Worm (Caenorhabditis elegans) whole organism, midembryonic: ENCODE data around the gene cyh-1.

ENCODE experiments used
- T22C8.4 ChIP-seq: fragments of 200-800 bp; sonication (Bioruptor generic); IDR thresholded peaks from 2 replicates; pipeline ENCODE4 v1.3.6; 2022; ENCODE audit warnings: missing genetic modification characterization, missing compliant biosample characterization
- cog-1 ChIP-seq: sonication (generic microtip); optimal IDR thresholded peaks from 2 replicates; lab custom pipeline; 2016; ENCODE audit warnings: missing genetic modification characterization, missing compliant biosample characterization
- flt-1 ChIP-seq: fragments of 200-800 bp; sonication (Bioruptor generic); IDR thresholded peaks from 2 replicates; pipeline ENCODE4 v1.3.6; 2022; ENCODE audit warnings: missing genetic modification characterization, missing compliant biosample characterization
- klf-2 ChIP-seq: fragments of 200-800 bp; sonication (Bioruptor generic); conservative IDR thresholded peaks from 2 replicates; pipeline ENCODE4 v1.3.6; 2022; ENCODE audit warnings: missing genetic modification reagents, missing genetic modification characterization, missing compliant biosample characterization
- ref-1 ChIP-seq: fragments of 200-800 bp; sonication (Bioruptor generic); conservative IDR thresholded peaks from 2 replicates; pipeline ENCODE4 v1.3.6; 2022; ENCODE audit warnings: missing genetic modification reagents, missing genetic modification characterization, missing compliant biosample characterization
- tab-1 ChIP-seq: fragments of 200-800 bp; sonication (Bioruptor generic); IDR thresholded peaks from 2 replicates; pipeline ENCODE4 v1.3.6; 2022; ENCODE audit warnings: missing genetic modification characterization, missing compliant biosample characterization
- ztf-23 ChIP-seq: fragments of 200-800 bp; sonication (Bioruptor generic); IDR thresholded peaks from 2 replicates; pipeline ENCODE4 v1.3.6; 2022; ENCODE audit warnings: missing genetic modification reagents, missing genetic modification characterization, missing compliant biosample characterization
- ztf-29 ChIP-seq: fragments of 200-800 bp; sonication (Bioruptor generic); IDR thresholded peaks from 2 replicates; pipeline ENCODE4 v1.3.6; 2022; ENCODE audit warnings: missing genetic modification reagents, missing genetic modification characterization, missing compliant biosample characterization

- no peak for TF ChIP-seq ref-1 (GFP tag; lab: Robert Waterston, UW)
- TF ChIP-seq tab-1 (GFP tag; lab: Robert Waterston, UW), result no peak
- TF ChIP-seq flt-1 (GFP tag; lab: Robert Waterston, UW), result no peak
- TF ChIP-seq ztf-29 (GFP tag; lab: Robert Waterston, UW), result no peak
- TF ChIP-seq klf-2 (GFP tag; lab: Robert Waterston, UW), result no peak
- TF ChIP-seq T22C8.4, result no peak
- TF ChIP-seq cog-1, result no peak
- no peak for TF ChIP-seq ztf-23 (GFP tag; lab: Robert Waterston, UW)
Observed at ce11 chrII:3470549-3470948, 34.3 kb upstream of the cyh-1 start, which contains the start of gene Y49F6B.20.
